Worm (Caenorhabditis elegans) whole organism, L1 larva: ENCODE results near the gene smrd-1.
A peak's percentile ranks its signal among the peaks of the same experiment; 100 is the strongest.
"Not testable (repeated sequence)": the region's sequence is repeated elsewhere in the genome, so short reads cannot be mapped to it uniquely, and the experiment has no call there.

ENCODE experiments used
- C16A3.4 ChIP-seq: fragments of 150-350 bp; optimal IDR thresholded peaks from 2 replicates; lab custom pipeline; 2014; ENCODE audit warnings: missing biosample characterization, missing genetic modification characterization
- F16B12.6 ChIP-seq: fragments of 150-350 bp; optimal IDR thresholded peaks from 2 replicates; lab custom pipeline; 2014; ENCODE audit warnings: missing biosample characterization, missing genetic modification characterization
- aly-2 ChIP-seq: fragments of 150-350 bp; optimal IDR thresholded peaks from 2 replicates; lab custom pipeline; 2014; ENCODE audit warnings: missing biosample characterization, missing genetic modification characterization
- ceh-63 ChIP-seq: fragments of 200-800 bp; sonication (Bioruptor generic); optimal IDR thresholded peaks from 2 replicates; lab custom pipeline; 2018; ENCODE audit warnings: mild to moderate bottlenecking, missing genetic modification characterization, missing compliant biosample characterization
- ceh-8 ChIP-seq: fragments of 200-800 bp; sonication (Bioruptor generic); optimal IDR thresholded peaks from 2 replicates; lab custom pipeline; 2018; ENCODE audit warnings: mild to moderate bottlenecking, missing genetic modification characterization, moderate library complexity, missing compliant biosample characterization
- ceh-82 ChIP-seq, 3 experiments: fragments of 150-350 bp in 1 of 3; sonication (generic microtip) in 2 of 3; optimal IDR thresholded peaks; 2 replicates each; lab custom pipeline; 2014 to 2017; ENCODE audit warnings: missing biosample characterization in 3 of 3, missing genetic modification characterization in 3 of 3
- ceh-88 ChIP-seq: fragments of 200-800 bp; sonication (Bioruptor generic); IDR thresholded peaks from 2 replicates; pipeline ENCODE4 v1.3.6; 2022; ENCODE audit warnings: missing genetic modification characterization, missing compliant biosample characterization
- dsc-1 ChIP-seq: sonication (generic microtip); optimal IDR thresholded peaks from 2 replicates; lab custom pipeline; 2016; ENCODE audit warnings: mild to moderate bottlenecking, missing genetic modification characterization, missing compliant biosample characterization
- efl-1 ChIP-seq, 4 experiments: fragments of 150-350 bp; optimal IDR thresholded peaks in 3 of 4; peaks in 1 of 4; 1 replicate in 1 of 4; 2 replicates in 3 of 4; lab custom pipeline; 2014; ENCODE audit warnings: missing biosample characterization in 2 of 4, missing genetic modification characterization in 2 of 4, missing genetic modification reagents in 2 of 4
- egl-13 ChIP-seq: sonication (generic microtip); optimal IDR thresholded peaks from 2 replicates; lab custom pipeline; 2016; ENCODE audit warnings: missing genotype, missing genetic modification reagents, missing genetic modification characterization, missing compliant biosample characterization
- egl-27 ChIP-seq, 2 experiments: fragments of 150-350 bp in 1 of 2; sonication (generic microtip); optimal IDR thresholded peaks; 3 replicates each; lab custom pipeline; 2017 to 2018; ENCODE audit warnings: missing biosample characterization in 2 of 2, missing genetic modification characterization in 2 of 2, missing genetic modification reagents in 2 of 2
- elt-2 ChIP-seq: sonication (generic microtip); optimal IDR thresholded peaks from 2 replicates; lab custom pipeline; 2016; ENCODE audit warnings: missing genetic modification characterization, mild to moderate bottlenecking, inconsistent platforms, missing compliant biosample characterization, missing genetic modification reagents
- ets-5 ChIP-seq: fragments of 200-800 bp; sonication (Bioruptor generic); IDR thresholded peaks from 2 replicates; pipeline ENCODE4 v1.3.6; 2022; ENCODE audit warnings: missing genetic modification characterization, missing compliant biosample characterization
- fkh-4 ChIP-seq: sonication (generic microtip); optimal IDR thresholded peaks from 2 replicates; lab custom pipeline; 2016; ENCODE audit warnings: missing compliant biosample characterization, missing genetic modification characterization, borderline replicate concordance
- fos-1 ChIP-seq: fragments of 150-350 bp; optimal IDR thresholded peaks from 2 replicates; lab custom pipeline; 2014; ENCODE audit warnings: missing biosample characterization, missing genetic modification characterization
- grh-1 ChIP-seq: fragments of 200-800 bp; sonication (Bioruptor generic); IDR thresholded peaks from 2 replicates; pipeline ENCODE4 v1.3.6; 2022; ENCODE audit warnings: missing genetic modification reagents, missing genetic modification characterization, missing compliant biosample characterization
- hlh-17 ChIP-seq: fragments of 200-800 bp; sonication (Bioruptor generic); optimal IDR thresholded peaks from 2 replicates; lab custom pipeline; 2018; ENCODE audit warnings: missing genetic modification characterization, mild to moderate bottlenecking, missing compliant biosample characterization, moderate library complexity, borderline replicate concordance
- hlh-4 ChIP-seq: sonication (generic microtip); optimal IDR thresholded peaks from 2 replicates; lab custom pipeline; 2016; ENCODE audit warnings: mild to moderate bottlenecking, missing genetic modification characterization, missing compliant biosample characterization
- hpl-2 ChIP-seq: fragments of 150-350 bp; optimal IDR thresholded peaks from 2 replicates; lab custom pipeline; 2014; ENCODE audit warnings: missing biosample characterization, missing genetic modification reagents, missing genetic modification characterization
- isw-1 ChIP-seq: fragments of 200-800 bp; sonication (Bioruptor generic); IDR thresholded peaks from 2 replicates; pipeline ENCODE4 v1.3.6; 2022; ENCODE audit warnings: missing genetic modification characterization, missing compliant biosample characterization
- jun-1 ChIP-seq: fragments of 150-350 bp; optimal IDR thresholded peaks from 2 replicates; lab custom pipeline; 2014; ENCODE audit warnings: missing biosample characterization, missing genetic modification reagents, missing genetic modification characterization
- lin-13 ChIP-seq: fragments of 150-350 bp; optimal IDR thresholded peaks from 2 replicates; lab custom pipeline; 2014; ENCODE audit warnings: missing biosample characterization, missing genetic modification reagents, missing genetic modification characterization
- lin-15B ChIP-seq: fragments of 150-350 bp; sonication (generic microtip); optimal IDR thresholded peaks from 3 replicates; lab custom pipeline; 2014; ENCODE audit warnings: missing biosample characterization, missing genetic modification characterization
- lin-39 ChIP-seq: fragments of 150-350 bp; optimal IDR thresholded peaks from 2 replicates; lab custom pipeline; 2014; ENCODE audit warnings: missing biosample characterization, missing genetic modification reagents, missing genetic modification characterization
- lir-3 ChIP-seq: sonication (generic microtip); optimal IDR thresholded peaks from 2 replicates; lab custom pipeline; 2016; ENCODE audit warnings: mild to moderate bottlenecking, missing genetic modification characterization, moderate library complexity, missing compliant biosample characterization; ENCODE audit not compliant: poor library complexity
- lsy-2 ChIP-seq, 2 experiments: fragments of 150-350 bp; optimal IDR thresholded peaks; 2 replicates each; lab custom pipeline; 2014; ENCODE audit warnings: missing biosample characterization in 2 of 2, missing genetic modification characterization in 2 of 2
- mab-9 ChIP-seq: fragments of 200-800 bp; sonication (Bioruptor generic); IDR thresholded peaks from 2 replicates; pipeline ENCODE4 v1.3.6; 2022; ENCODE audit warnings: missing genetic modification reagents, missing genetic modification characterization, missing compliant biosample characterization
- mep-1 ChIP-seq: fragments of 150-350 bp; optimal IDR thresholded peaks from 2 replicates; lab custom pipeline; 2014; ENCODE audit warnings: missing biosample characterization, missing genetic modification characterization
- nhr-12 ChIP-seq: sonication (generic microtip); optimal IDR thresholded peaks from 2 replicates; lab custom pipeline; 2017; ENCODE audit warnings: missing biosample characterization, missing genetic modification characterization
- nhr-19 ChIP-seq: fragments of 200-800 bp; sonication (Bioruptor generic); conservative IDR thresholded peaks from 2 replicates; pipeline ENCODE4 v1.3.6; 2022; ENCODE audit warnings: missing genetic modification characterization, missing compliant biosample characterization
- nhr-20 ChIP-seq: sonication (generic microtip); optimal IDR thresholded peaks from 2 replicates; lab custom pipeline; 2016; ENCODE audit warnings: mild to moderate bottlenecking, missing genetic modification characterization, missing compliant biosample characterization
- nhr-237 ChIP-seq: fragments of 150-350 bp; optimal IDR thresholded peaks from 2 replicates; lab custom pipeline; 2014; ENCODE audit warnings: missing biosample characterization, missing genetic modification characterization
- nhr-28 ChIP-seq: fragments of 150-350 bp; optimal IDR thresholded peaks from 2 replicates; lab custom pipeline; 2014; ENCODE audit warnings: missing biosample characterization, missing genetic modification characterization
- nhr-47 ChIP-seq: sonication (generic microtip); optimal IDR thresholded peaks from 2 replicates; lab custom pipeline; 2016; ENCODE audit warnings: mild to moderate bottlenecking, missing genetic modification characterization, moderate library complexity, missing compliant biosample characterization
- nhr-71 ChIP-seq: sonication (generic microtip); optimal IDR thresholded peaks from 2 replicates; lab custom pipeline; 2016; ENCODE audit warnings: mild to moderate bottlenecking, missing genetic modification characterization, moderate library complexity, missing compliant biosample characterization
- nhr-85 ChIP-seq: sonication (generic microtip); peaks from one replicate; lab custom pipeline; 2016; ENCODE audit warnings: missing genetic modification characterization, inconsistent platforms, missing compliant biosample characterization
- pax-3 ChIP-seq: fragments of 200-800 bp; sonication (Bioruptor generic); optimal IDR thresholded peaks from 2 replicates; lab custom pipeline; 2018; ENCODE audit warnings: mild to moderate bottlenecking, missing genetic modification characterization, moderate library complexity, missing compliant biosample characterization
- rnt-1 ChIP-seq: sonication (generic microtip); optimal IDR thresholded peaks from 2 replicates; lab custom pipeline; 2016; ENCODE audit warnings: mild to moderate bottlenecking, missing genetic modification characterization, moderate library complexity, missing compliant biosample characterization
- skn-1 ChIP-seq: fragments of 150-350 bp; optimal IDR thresholded peaks from 2 replicates; lab custom pipeline; 2014; ENCODE audit warnings: missing biosample characterization, missing genetic modification characterization
- snu-23 ChIP-seq: sonication (generic microtip); optimal IDR thresholded peaks from 2 replicates; lab custom pipeline; 2016; ENCODE audit warnings: missing genetic modification characterization, missing compliant biosample characterization
- sox-4 ChIP-seq: sonication (generic microtip); optimal IDR thresholded peaks from 2 replicates; lab custom pipeline; 2016; ENCODE audit warnings: missing genetic modification characterization, missing compliant biosample characterization
- sptf-1 ChIP-seq: fragments of 150-350 bp; optimal IDR thresholded peaks from 2 replicates; lab custom pipeline; 2014; ENCODE audit warnings: missing biosample characterization, missing genetic modification characterization
- swsn-7 ChIP-seq: sonication (generic microtip); optimal IDR thresholded peaks from 2 replicates; lab custom pipeline; 2016; ENCODE audit warnings: missing genetic modification characterization, missing compliant biosample characterization
- tbx-2 ChIP-seq: sonication (generic microtip); optimal IDR thresholded peaks from 2 replicates; lab custom pipeline; 2016; ENCODE audit warnings: missing genetic modification characterization, missing compliant biosample characterization
- tlp-1 ChIP-seq: fragments of 150-350 bp; optimal IDR thresholded peaks from 2 replicates; lab custom pipeline; 2014; ENCODE audit warnings: missing biosample characterization, missing genetic modification characterization
- unc-30 ChIP-seq: sonication (generic microtip); optimal IDR thresholded peaks from 2 replicates; lab custom pipeline; 2017; ENCODE audit warnings: missing biosample characterization, missing genetic modification characterization
- unc-62 ChIP-seq: fragments of 150-350 bp; optimal IDR thresholded peaks from 2 replicates; lab custom pipeline; 2014; ENCODE audit warnings: missing biosample characterization, missing genetic modification reagents, missing genetic modification characterization
- unc-98 ChIP-seq: fragments of 200-800 bp; sonication (Bioruptor generic); IDR thresholded peaks from 2 replicates; pipeline ENCODE4 v1.3.6; 2022; ENCODE audit warnings: missing genetic modification characterization, missing compliant biosample characterization
- vab-15 ChIP-seq: sonication (generic microtip); optimal IDR thresholded peaks from 2 replicates; lab custom pipeline; 2017; ENCODE audit warnings: missing genotype, mild to moderate bottlenecking, missing genetic modification characterization, missing compliant biosample characterization
- xbp-1 ChIP-seq: sonication (generic microtip); optimal IDR thresholded peaks from 2 replicates; lab custom pipeline; 2016; ENCODE audit warnings: missing genetic modification characterization, missing compliant biosample characterization
- ztf-11 ChIP-seq, 2 experiments: sonication (generic microtip); optimal IDR thresholded peaks; 2 replicates each; lab custom pipeline; 2016 to 2017; ENCODE audit warnings: missing genetic modification characterization in 2 of 2, missing biosample characterization in 1 of 2, missing compliant biosample characterization in 1 of 2

The smrd-1 gene

DNA sequence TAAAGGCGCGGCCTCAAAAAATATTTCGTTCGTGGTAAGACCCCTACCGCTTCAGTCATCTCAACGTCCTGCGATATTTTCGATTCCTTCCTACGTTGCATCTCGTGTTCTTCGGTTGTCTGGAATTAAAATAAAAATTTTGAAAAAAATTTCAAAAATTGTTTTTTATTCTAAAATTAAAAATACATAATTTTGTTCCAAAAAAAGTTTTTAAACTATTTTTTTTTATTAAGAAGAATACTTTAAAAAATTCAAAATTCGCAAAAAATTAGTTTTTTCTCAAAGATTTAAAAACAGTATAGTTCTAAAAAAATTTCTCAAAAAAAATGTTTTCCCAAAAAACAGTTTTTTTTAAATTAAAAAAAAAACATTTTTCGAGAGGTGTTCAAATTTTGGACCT, 3.0 kb upstream of the smrd-1 start, which contains the start of gene H04D03.6:
H04D03.6 (minus strand) TSS at position 101 of the 400 bp plus-strand sequence.
- TF ChIP-seq unc-30 (tag; lab: Kevin White, UChicago); mab-9; skn-1: not testable (repeated sequence)

DNA sequence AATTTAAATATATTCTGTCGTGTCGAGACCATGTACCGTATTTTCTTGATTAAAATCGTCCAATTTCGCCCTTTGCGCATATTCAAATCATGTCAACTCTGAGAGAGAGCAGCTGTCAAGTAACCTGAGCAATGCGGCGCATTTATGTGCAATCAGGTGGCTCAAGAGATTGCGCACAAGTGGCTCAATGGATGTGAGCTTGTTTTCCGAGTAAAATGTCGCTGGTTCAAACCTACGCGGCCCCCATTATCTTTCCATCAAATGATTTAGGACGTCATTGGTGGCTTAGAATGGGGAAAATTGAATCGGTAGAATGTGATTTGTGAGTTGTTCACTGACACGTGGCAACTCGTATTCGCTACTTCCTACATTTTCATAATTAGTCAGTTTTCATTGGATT, 3.7 kb downstream of the smrd-1 start:
- peak; percentile 3 for TF ChIP-seq tbx-2 (tag; lab: Kevin White, UChicago)
- peak; percentile 17 for TF ChIP-seq F16B12.6 (tag; lab: Kevin White, UChicago)
- TF ChIP-seq mab-9, result no peak
- TF ChIP-seq nhr-47, result peak; percentile 70
- no peak for TF ChIP-seq nhr-85 (tag; lab: Kevin White, UChicago)
- TF ChIP-seq ceh-8 (GFP tag; lab: Kevin White, UChicago), result no peak
- TF ChIP-seq sox-4 (tag; lab: Kevin White, UChicago), result peak; percentile 11
- TF ChIP-seq egl-27 (tag; optimal IDR thresholded peaks at IDR 0.05; lab: Kevin White, UChicago), result no peak
- TF ChIP-seq swsn-7 (tag; lab: Kevin White, UChicago), result peak; percentile 55
- no peak for TF ChIP-seq aly-2
- no peak for TF ChIP-seq elt-2 (tag; lab: Kevin White, UChicago)
- TF ChIP-seq C16A3.4 (tag; lab: Kevin White, UChicago), result no peak
- TF ChIP-seq nhr-12, result no peak
- TF ChIP-seq lin-39 (tag; lab: Kevin White, UChicago), result no peak
- TF ChIP-seq hlh-17 (GFP tag; lab: Kevin White, UChicago), result no peak
- no peak for TF ChIP-seq fos-1 (tag; lab: Kevin White, UChicago)
- TF ChIP-seq unc-62 (GFP tag; lab: Kevin White, UChicago), result no peak
- no peak for TF ChIP-seq ceh-88 (GFP tag; lab: Robert Waterston, UW)
- no peak for TF ChIP-seq hlh-4
- no peak for TF ChIP-seq egl-13
- no peak for TF ChIP-seq xbp-1 (tag; lab: Kevin White, UChicago)
- TF ChIP-seq snu-23 (GFP tag; lab: Kevin White, UChicago), result peak; percentile 34
- TF ChIP-seq nhr-19, result peak; percentile 44
- peak; percentile 39 for TF ChIP-seq pax-3
- peak; percentile 45 for TF ChIP-seq dsc-1 (tag; lab: Kevin White, UChicago)
- no peak; the same call in 1 of the 2 replicates for TF ChIP-seq unc-98
- TF ChIP-seq nhr-71 (tag; lab: Kevin White, UChicago), result peak; percentile 64
- no peak for TF ChIP-seq grh-1 (GFP tag; lab: Robert Waterston, UW)
- peak; percentile 22 for TF ChIP-seq nhr-20 (tag; lab: Kevin White, UChicago)
- no peak for TF ChIP-seq ztf-11 (tag; optimal IDR thresholded peaks at IDR 0.05; lab: Kevin White, UChicago)
- TF ChIP-seq hpl-2 (GFP tag; lab: Kevin White, UChicago), result no peak
- no peak for TF ChIP-seq lin-15B (tag; lab: Kevin White, UChicago)
- TF ChIP-seq lir-3 (tag; lab: Kevin White, UChicago), result no peak
- no peak for TF ChIP-seq vab-15
- peak; percentile 2 for TF ChIP-seq lin-13 (GFP tag; lab: Kevin White, UChicago)
- no peak for TF ChIP-seq mep-1 (tag; lab: Kevin White, UChicago)
- TF ChIP-seq ceh-63 (GFP tag; lab: Kevin White, UChicago), result no peak
- TF ChIP-seq sptf-1 (tag; lab: Kevin White, UChicago), result no peak
- peak in 2 of 3 experiments; percentile 13 to 22 for TF ChIP-seq ceh-82 (tag; optimal IDR thresholded peaks at IDR 0.05; lab: Kevin White, UChicago)
- no peak for TF ChIP-seq nhr-28 (tag; lab: Kevin White, UChicago)
- TF ChIP-seq nhr-237 (tag; lab: Kevin White, UChicago), result no peak
- peak; percentile 6 to 36 for TF ChIP-seq efl-1 (optimal IDR thresholded peaks at IDR 0.05; lab: Kevin White, UChicago)
- TF ChIP-seq efl-1 (GFP tag; optimal IDR thresholded peaks at IDR 0.05 in 1 of 2; lab: Kevin White, UChicago), result peak; percentile 26 to 93
- no peak for TF ChIP-seq skn-1
- TF ChIP-seq fkh-4, result no peak
- peak; percentile 78 for TF ChIP-seq rnt-1 (tag; lab: Kevin White, UChicago)
- TF ChIP-seq tlp-1 (tag; lab: Kevin White, UChicago), result no peak
- peak; percentile 7 to 55 for TF ChIP-seq lsy-2 (tag; optimal IDR thresholded peaks at IDR 0.05; lab: Kevin White, UChicago)
- TF ChIP-seq jun-1 (tag; lab: Kevin White, UChicago), result no peak
- TF ChIP-seq ets-5 (GFP tag; lab: Robert Waterston, UW), result no peak
- TF ChIP-seq isw-1 (GFP tag; lab: Robert Waterston, UW), result peak; percentile 8; the same call in 1 of the 2 replicates
